Fruit fly (Drosophila melanogaster) whole organism: Measurements from ENCODE around the gene CG15382.

Experiments
- CG8478 ChIP-seq: fragments of >200 bp; optimal IDR thresholded peaks from 2 replicates; lab custom pipeline; 2018; ENCODE audit warnings: inconsistent platforms
- psq ChIP-seq: fragments of >200 bp; optimal IDR thresholded peaks from 2 replicates; lab custom pipeline; 2017

- TF ChIP-seq CG8478 (lab: Kevin White, UChicago), result peak; percentile 71
- TF ChIP-seq psq (lab: Kevin White, UChicago), result no peak
These were observed 25.2 kb upstream of the CG15382 start, which contains the start of gene Glyp for dm6 chr2L:2130157-2130987.
